Worm (Caenorhabditis elegans) whole organism, L4 larva: Measurements from ENCODE around the gene M03A1.8.

Source experiments
- ama-1 ChIP-seq: fragments of 150-350 bp; optimal IDR thresholded peaks from 2 replicates; lab custom pipeline; 2014; ENCODE audit warnings: inconsistent platforms, mixed read lengths
- nhr-237 ChIP-seq: sonication (generic microtip); optimal IDR thresholded peaks from 2 replicates; lab custom pipeline; 2017; ENCODE audit warnings: missing biosample characterization, missing genetic modification characterization
- nhr-25 ChIP-seq: sonication (generic microtip); optimal IDR thresholded peaks from 2 replicates; lab custom pipeline; 2017; ENCODE audit warnings: missing genetic modification characterization, mild to moderate bottlenecking, missing compliant biosample characterization, antibody characterized with exemption, moderate library complexity, borderline replicate concordance; ENCODE audit not compliant: insufficient read depth
- nhr-76 ChIP-seq: fragments of 150-350 bp; optimal IDR thresholded peaks from 2 replicates; lab custom pipeline; 2014; ENCODE audit warnings: missing biosample characterization, missing genetic modification characterization
- nhr-77 ChIP-seq: fragments of 150-350 bp; optimal IDR thresholded peaks from 2 replicates; lab custom pipeline; 2014; ENCODE audit warnings: missing biosample characterization, missing genetic modification characterization
- pha-4 ChIP-seq, 2 experiments: fragments of 150-350 bp in 1 of 2; fragments of 200-800 bp in 1 of 2; sonication (Bioruptor generic) in 1 of 2; IDR thresholded peaks in 1 of 2; optimal IDR thresholded peaks in 1 of 2; 2 replicates each; pipeline versions ENCODE4 v1.3.6 to Lab custom; 2014 to 2022; ENCODE audit warnings: missing genetic modification characterization in 2 of 2, missing genetic modification reagents in 2 of 2, missing biosample characterization in 1 of 2, missing compliant biosample characterization in 1 of 2
- set-16 ChIP-seq: fragments of 200-800 bp; sonication (Bioruptor generic); IDR thresholded peaks from 2 replicates; pipeline ENCODE4 v1.3.6; 2022; ENCODE audit warnings: missing genetic modification reagents, missing genetic modification characterization, missing compliant biosample characterization
- tra-1 ChIP-seq: fragments of 200-800 bp; sonication (Bioruptor generic); IDR thresholded peaks from 2 replicates; pipeline ENCODE4 v1.3.6; 2022; ENCODE audit warnings: missing genetic modification reagents, missing genetic modification characterization, missing compliant biosample characterization

DNA sequence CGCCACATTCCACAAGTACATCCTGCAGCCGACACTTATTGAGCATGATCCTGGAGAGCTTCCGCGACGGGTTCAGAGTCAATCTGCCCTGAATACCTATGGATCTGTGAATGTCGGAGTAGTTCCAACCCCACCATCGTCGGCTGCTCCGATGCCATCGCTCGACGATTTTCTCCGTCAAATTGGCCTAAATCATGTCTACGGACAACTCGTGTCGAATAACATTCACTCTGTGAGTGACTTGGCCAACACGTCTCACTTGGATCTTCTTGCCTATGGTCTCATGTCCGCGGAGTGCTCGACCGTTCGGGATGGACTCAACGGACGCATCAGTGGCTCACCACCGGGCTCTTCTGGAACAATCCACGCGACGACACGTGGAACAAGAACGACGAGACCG is 29.9 kb downstream of the M03A1.8 start:
- TF ChIP-seq ama-1 (lab: Kevin White, UChicago) (no peak), nhr-76 (tag; lab: Kevin White, UChicago) (no peak), pha-4 (GFP tag; IDR thresholded peaks at IDR 0.05; lab: Robert Waterston, UW) (no peak), pha-4 (tag; optimal IDR thresholded peaks at IDR 0.05; lab: Kevin White, UChicago) (no peak), tra-1 (GFP tag; lab: Robert Waterston, UW) (no peak), nhr-77 (no peak), nhr-237 (tag; lab: Kevin White, UChicago) (no peak), nhr-25 (tag; lab: Kevin White, UChicago) (no peak), set-16 (GFP tag; lab: Robert Waterston, UW) (no peak; the same call in 1 of the 2 replicates)
